Worm (Caenorhabditis elegans) whole organism, mixed stage, embryonic: Measurements from ENCODE around the gene ZC449.5.
"Not testable (repeated sequence)": the region's sequence is repeated elsewhere in the genome, so short reads cannot be mapped to it uniquely, and the experiment has no call there.

Source experiments
- lin-13 ChIP-seq: fragments of 150-350 bp; optimal IDR thresholded peaks from 2 replicates; lab custom pipeline; 2014; ENCODE audit warnings: missing biosample characterization, missing genetic modification characterization
- nhr-12 ChIP-seq: fragments of 150-350 bp; optimal IDR thresholded peaks from 2 replicates; lab custom pipeline; 2014; ENCODE audit warnings: missing biosample characterization, missing genetic modification characterization
- nhr-28 ChIP-seq: fragments of 150-350 bp; optimal IDR thresholded peaks from 2 replicates; lab custom pipeline; 2014; ENCODE audit warnings: missing biosample characterization, missing genetic modification characterization
- unc-62 ChIP-seq: fragments of 150-350 bp; optimal IDR thresholded peaks from 2 replicates; lab custom pipeline; 2014; ENCODE audit warnings: missing biosample characterization, missing genetic modification reagents, missing genetic modification characterization

ce11 chrX:5056199-5056598 lies 18.6 kb upstream of the ZC449.5 start:
- TF ChIP-seq unc-62 (GFP tag; lab: Kevin White, UChicago); nhr-28 (tag; lab: Kevin White, UChicago); lin-13 (tag; lab: Kevin White, UChicago); nhr-12 (tag; lab: Kevin White, UChicago): not testable (repeated sequence)
